Fruit fly (Drosophila melanogaster): ENCODE measurements around the gene CG42464.

The CG42464 gene

dm6 chr2L:3675770-3676169 lies 23.5 kb upstream of the CG42464 start (continued):
- TF ChIP-seq stc (GFP tag; IDR thresholded peaks at IDR 0.05) (no peak), CG4617 (GFP tag; optimal IDR thresholded peaks at IDR 0.05; ENCODE audit: borderline replicate concordance) (no peak), CG7928 (GFP tag; optimal IDR thresholded peaks at IDR 0.05) (no peak), Nf-YB (GFP tag; optimal IDR thresholded peaks at IDR 0.05) (peak; percentile 6), pros (GFP tag; optimal IDR thresholded peaks at IDR 0.05) (no peak), lbe (GFP tag; optimal IDR thresholded peaks at IDR 0.05) (no peak), ro (GFP tag; IDR thresholded peaks at IDR 0.05) (no peak), sima (GFP tag; optimal IDR thresholded peaks at IDR 0.05) (no peak), CG16813 (GFP tag; IDR thresholded peaks at IDR 0.05; ENCODE audit: partially characterized antibody) (no peak), Neu2 (GFP tag; optimal IDR thresholded peaks at IDR 0.05; ENCODE audit: borderline replicate concordance) (no peak), CG1529 (GFP tag; optimal IDR thresholded peaks at IDR 0.05) (no peak), Dbx (GFP tag; IDR thresholded peaks at IDR 0.05) (no peak), CkIIα-i1 (GFP tag; IDR thresholded peaks at IDR 0.05) (no peak), zfh2 (GFP tag; optimal IDR thresholded peaks at IDR 0.05) (no peak), gsb-n (tag; optimal IDR thresholded peaks at IDR 0.05) (peak; percentile 35), Adf1 (GFP tag; IDR thresholded peaks at IDR 0.05) (no peak), D (optimal IDR thresholded peaks at IDR 0.05) (no peak), D (GFP tag; optimal IDR thresholded peaks at IDR 0.05) (peak; percentile 40), NC2α (GFP tag; optimal IDR thresholded peaks at IDR 0.05) (peak; percentile 16), nerfin-1 (tag; optimal IDR thresholded peaks at IDR 0.05) (peak; percentile 19), gfzf (GFP tag; optimal IDR thresholded peaks at IDR 0.05) (no peak), CG14860 (GFP tag; IDR thresholded peaks at IDR 0.05; ENCODE audit: partially characterized antibody) (no peak), CG11560 (tag; IDR thresholded peaks at IDR 0.05) (no peak), pum (GFP tag; optimal IDR thresholded peaks at IDR 0.05) (peak; percentile 19), CG7357 (GFP tag; IDR thresholded peaks at IDR 0.05) (peak; percentile 37; the same call in 1 of the 3 replicates), CG3407 (GFP tag; optimal IDR thresholded peaks at IDR 0.05) (no peak), danr (GFP tag; IDR thresholded peaks at IDR 0.05) (no peak), br (optimal IDR thresholded peaks at IDR 0.05) (no peak), PHDP (tag; optimal IDR thresholded peaks at IDR 0.05) (no peak), CG12219 (GFP tag; optimal IDR thresholded peaks at IDR 0.05) (peak; percentile 26), Bgb (GFP tag; IDR thresholded peaks at IDR 0.05; ENCODE audit: partially characterized antibody) (no peak), CG18476 (GFP tag; optimal IDR thresholded peaks at IDR 0.05) (no peak), CG4360 (GFP tag; IDR thresholded peaks at IDR 0.05) (no peak), trem (tag; optimal IDR thresholded peaks at IDR 0.05) (no peak), peb (GFP tag; IDR thresholded peaks at IDR 0.05) (no peak), Gsc (GFP tag; IDR thresholded peaks at IDR 0.05) (no peak), CG15514 (GFP tag; optimal IDR thresholded peaks at IDR 0.05) (no peak), Sry-β (GFP tag; optimal IDR thresholded peaks at IDR 0.05) (no peak), CG32532 (GFP tag; IDR thresholded peaks at IDR 0.05) (no peak), CG8924 (tag; optimal IDR thresholded peaks at IDR 0.05) (peak; percentile 5), crp (GFP tag; optimal IDR thresholded peaks at IDR 0.05) (no peak), Rx (GFP tag; IDR thresholded peaks at IDR 0.05) (peak; percentile 42; the same call in 1 of the 2 replicates), Awh (GFP tag; IDR thresholded peaks at IDR 0.05) (0 out of 2 replicates have a peak, but pooled peaks have one; percentile 28), CG6175 (GFP tag; IDR thresholded peaks at IDR 0.05) (no peak), HLH3B (GFP tag; IDR thresholded peaks at IDR 0.05) (0 out of 2 replicates have a peak, but pooled peaks have one; percentile 17), NK7.1 (GFP tag; optimal IDR thresholded peaks at IDR 0.05) (no peak), Sox100B (GFP tag; optimal IDR thresholded peaks at IDR 0.05) (no peak), Usf (GFP tag; optimal IDR thresholded peaks at IDR 0.05) (no peak), schlank (tag; optimal IDR thresholded peaks at IDR 0.05) (no peak), CG16863 (GFP tag; optimal IDR thresholded peaks at IDR 0.05) (peak; percentile 12), chif (GFP tag; optimal IDR thresholded peaks at IDR 0.05) (peak; percentile 17 to 49), CG14667 (GFP tag; IDR thresholded peaks at IDR 0.05) (peak; percentile 21; the same call in 1 of the 2 replicates)

All from whole organism, embryonic.